Worm (Caenorhabditis elegans) whole organism, early embryonic: ENCODE results near the gene C17A2.4.
A peak's percentile ranks its signal among the peaks of the same experiment; 100 is the strongest.

Source experiments
- ama-1 ChIP-seq: fragments of 150-350 bp; optimal IDR thresholded peaks from 2 replicates; lab custom pipeline; 2014
- flt-1 ChIP-seq: fragments of 200-800 bp; sonication (Bioruptor generic); IDR thresholded peaks from 2 replicates; pipeline ENCODE4 v1.3.6; 2022; ENCODE audit warnings: missing genetic modification characterization, missing compliant biosample characterization
- hmg-4 ChIP-seq: fragments of 200-800 bp; sonication (Bioruptor generic); optimal IDR thresholded peaks from 2 replicates; lab custom pipeline; 2018; ENCODE audit warnings: mild to moderate bottlenecking, missing genetic modification characterization, missing compliant biosample characterization
- tra-4 ChIP-seq: sonication (generic microtip); optimal IDR thresholded peaks from 2 replicates; lab custom pipeline; 2017; ENCODE audit warnings: missing genetic modification characterization, missing compliant biosample characterization

DNA sequence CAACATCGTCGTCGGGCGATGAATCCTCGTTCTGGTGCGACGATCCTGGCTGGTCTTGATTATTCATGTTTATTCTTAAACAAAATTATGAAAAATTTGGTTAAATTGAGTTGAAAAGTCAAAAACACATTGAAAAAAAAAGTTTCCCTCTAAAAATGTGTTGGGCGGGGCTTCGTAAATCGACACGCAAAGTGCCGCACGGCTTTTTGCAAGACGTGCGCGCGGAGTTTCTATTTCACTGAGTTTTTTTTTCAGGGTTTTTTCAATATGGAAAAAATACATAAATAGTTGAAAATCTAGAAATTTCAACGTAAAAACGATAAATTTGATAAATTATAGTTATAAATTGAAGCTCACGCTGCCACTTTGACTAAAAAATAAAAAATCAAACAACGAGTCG lies 31.6 kb upstream of the C17A2.4 start, which contains the start of gene F54D10.5:
- no peak for TF ChIP-seq hmg-4 (GFP tag; lab: Kevin White, UChicago)
- TF ChIP-seq ama-1 (lab: Kevin White, UChicago) = no peak
- TF ChIP-seq flt-1 = peak; percentile 14; the same call in 1 of the 2 replicates
- TF ChIP-seq tra-4 (tag; lab: Kevin White, UChicago) = no peak
